Fruit fly (Drosophila melanogaster) whole organism, adult: ENCODE results near the gene nolo.

Source experiments
- CG14711 ChIP-seq: fragments of 200-800 bp; sonication (Bioruptor generic); optimal IDR thresholded peaks from 2 replicates; lab custom pipeline; 2018; ENCODE audit warnings: missing biosample characterization, mild to moderate bottlenecking, missing genetic modification characterization, moderate library complexity
- CG1620 ChIP-seq: fragments of 200-800 bp; sonication (Bioruptor generic); optimal IDR thresholded peaks from 2 replicates; lab custom pipeline; 2016; ENCODE audit warnings: missing biosample characterization, missing genetic modification characterization
- CG5204 ChIP-seq: fragments of 200-800 bp; sonication (Bioruptor generic); optimal IDR thresholded peaks from 2 replicates; lab custom pipeline; 2016; ENCODE audit warnings: missing biosample characterization, missing genetic modification characterization
- Clk ChIP-seq: fragments of 200-800 bp; sonication (Bioruptor generic); optimal IDR thresholded peaks from 2 replicates; lab custom pipeline; 2017; ENCODE audit warnings: missing biosample characterization, missing genetic modification characterization
- Mnt ChIP-seq: fragments of 200-800 bp; sonication (Bioruptor generic); optimal IDR thresholded peaks from 2 replicates; lab custom pipeline; 2016; ENCODE audit warnings: missing biosample characterization, mild to moderate bottlenecking, missing genetic modification characterization
- cnc ChIP-seq, 2 experiments: fragments of >200 bp; optimal IDR thresholded peaks; 2 replicates each; lab custom pipeline; 2017
- ovo ChIP-seq: fragments of 200-800 bp; sonication (Bioruptor generic); optimal IDR thresholded peaks from 2 replicates; lab custom pipeline; 2016; ENCODE audit warnings: missing biosample characterization, missing genetic modification characterization
- tj ChIP-seq: fragments of 200-800 bp; sonication (Bioruptor generic); optimal IDR thresholded peaks from 3 replicates; lab custom pipeline; 2017; ENCODE audit warnings: missing biosample characterization, mild to moderate bottlenecking, missing genetic modification characterization, moderate library complexity

dm6 chr2L:21764934-21765333 lies 81.0 kb downstream of the nolo start:
- TF ChIP-seq CG1620 (GFP tag; lab: Kevin White, UChicago), result no peak
- no peak for TF ChIP-seq tj
- TF ChIP-seq cnc (optimal IDR thresholded peaks at IDR 0.05; lab: Kevin White, UChicago), result no peak
- TF ChIP-seq Mnt (GFP tag; lab: Kevin White, UChicago), result no peak
- TF ChIP-seq CG5204 (GFP tag; lab: Kevin White, UChicago), result no peak
- TF ChIP-seq ovo, result no peak
- no peak for TF ChIP-seq CG14711 (tag; lab: Kevin White, UChicago)
- TF ChIP-seq Clk (GFP tag; lab: Kevin White, UChicago), result no peak
